Worm (Caenorhabditis elegans) whole organism, young adult: ENCODE measurements around the gene spon-1.

Experiments
- B0261.1 ChIP-seq: sonication (generic microtip); optimal IDR thresholded peaks from 2 replicates; lab custom pipeline; 2016; ENCODE audit warnings: mild to moderate bottlenecking, missing genetic modification characterization, moderate library complexity, missing compliant biosample characterization
- C17E4.6 ChIP-seq: fragments of 200-800 bp; sonication (Bioruptor generic); IDR thresholded peaks from 2 replicates; pipeline ENCODE4 v1.3.6; 2022; ENCODE audit warnings: missing genetic modification reagents, missing genetic modification characterization, missing compliant biosample characterization
- D2030.7 ChIP-seq: fragments of 200-800 bp; sonication (Bioruptor generic); IDR thresholded peaks from 2 replicates; pipeline ENCODE4 v1.3.6; 2022; ENCODE audit warnings: missing genetic modification reagents, missing genetic modification characterization, missing compliant biosample characterization
- F10E7.11 ChIP-seq: sonication (generic microtip); optimal IDR thresholded peaks from 2 replicates; lab custom pipeline; 2017; ENCODE audit warnings: mild to moderate bottlenecking, missing genetic modification characterization, moderate library complexity, missing compliant biosample characterization
- F33H1.4 ChIP-seq: fragments of 200-800 bp; sonication (Bioruptor generic); IDR thresholded peaks from 2 replicates; pipeline ENCODE4 v1.3.6; 2022; ENCODE audit warnings: missing genetic modification reagents, missing genetic modification characterization, missing compliant biosample characterization
- F39B2.1 ChIP-seq: fragments of 200-800 bp; sonication (Bioruptor generic); IDR thresholded peaks from 2 replicates; pipeline ENCODE4 v1.3.6; 2022; ENCODE audit warnings: missing genetic modification reagents, missing genetic modification characterization, missing compliant biosample characterization
- F49E8.2 ChIP-seq: sonication (generic microtip); optimal IDR thresholded peaks from 3 replicates; lab custom pipeline; 2017; ENCODE audit warnings: missing genetic modification characterization, mild to moderate bottlenecking, missing compliant biosample characterization, antibody characterized with exemption, moderate library complexity; ENCODE audit not compliant: insufficient read depth
- F57A8.1 ChIP-seq: fragments of 200-800 bp; sonication (Bioruptor generic); optimal IDR thresholded peaks from 2 replicates; lab custom pipeline; 2018; ENCODE audit warnings: mild to moderate bottlenecking, missing genetic modification characterization, moderate library complexity, missing compliant biosample characterization
- Y53G8AR.9 ChIP-seq: fragments of 200-800 bp; sonication (Bioruptor generic); conservative IDR thresholded peaks from 2 replicates; pipeline ENCODE4 v1.3.6; 2022; ENCODE audit warnings: missing genetic modification reagents, missing genetic modification characterization, missing compliant biosample characterization
- Y95B8A.8 ChIP-seq: fragments of 200-800 bp; sonication (Bioruptor generic); IDR thresholded peaks from 2 replicates; pipeline ENCODE4 v1.3.6; 2022; ENCODE audit warnings: missing genetic modification reagents, missing genetic modification characterization, missing compliant biosample characterization
- aptf-2 ChIP-seq: fragments of 200-800 bp; sonication (Bioruptor generic); conservative IDR thresholded peaks from 2 replicates; pipeline ENCODE4 v1.3.6; 2022; ENCODE audit warnings: missing genetic modification reagents, missing genetic modification characterization, missing compliant biosample characterization
- bed-1 ChIP-seq: fragments of 200-800 bp; sonication (Bioruptor generic); IDR thresholded peaks from 2 replicates; pipeline ENCODE4 v1.3.6; 2022; ENCODE audit warnings: missing genetic modification reagents, missing genetic modification characterization, missing compliant biosample characterization
- cebp-2 ChIP-seq: fragments of 200-800 bp; sonication (Bioruptor generic); IDR thresholded peaks from 2 replicates; pipeline ENCODE4 v1.3.6; 2022; ENCODE audit warnings: missing genetic modification characterization, missing compliant biosample characterization
- chd-7 ChIP-seq: sonication (generic microtip); optimal IDR thresholded peaks from 2 replicates; lab custom pipeline; 2016; ENCODE audit warnings: mild to moderate bottlenecking, missing genetic modification characterization, moderate library complexity, missing compliant biosample characterization
- dox-1 ChIP-seq: fragments of 200-800 bp; sonication (Bioruptor generic); IDR thresholded peaks from 2 replicates; pipeline ENCODE4 v1.3.6; 2022; ENCODE audit warnings: missing genetic modification reagents, missing genetic modification characterization, missing compliant biosample characterization
- dpl-1 ChIP-seq: fragments of 150-350 bp; optimal IDR thresholded peaks from 2 replicates; lab custom pipeline; 2014; ENCODE audit warnings: missing biosample characterization, missing genetic modification reagents, missing genetic modification characterization
- egl-18 ChIP-seq: fragments of 200-800 bp; sonication (Bioruptor generic); IDR thresholded peaks from 2 replicates; pipeline ENCODE4 v1.3.6; 2022; ENCODE audit warnings: missing genetic modification reagents, missing genetic modification characterization, missing compliant biosample characterization
- fkh-3 ChIP-seq: sonication (generic microtip); optimal IDR thresholded peaks from 2 replicates; lab custom pipeline; 2016; ENCODE audit warnings: mild to moderate bottlenecking, missing genetic modification characterization, missing compliant biosample characterization
- him-1 ChIP-seq: sonication (generic microtip); optimal IDR thresholded peaks from 2 replicates; lab custom pipeline; 2016; ENCODE audit warnings: missing genotype, missing genetic modification reagents, missing genetic modification characterization, missing compliant biosample characterization
- hlh-26 ChIP-seq: fragments of 200-800 bp; sonication (Bioruptor generic); conservative IDR thresholded peaks from 2 replicates; pipeline ENCODE4 v1.3.6; 2022; ENCODE audit warnings: missing genetic modification reagents, missing genetic modification characterization, missing compliant biosample characterization
- hmg-20 ChIP-seq: fragments of 200-800 bp; sonication (Bioruptor generic); IDR thresholded peaks from 2 replicates; pipeline ENCODE4 v1.3.6; 2022; ENCODE audit warnings: missing genetic modification reagents, missing genetic modification characterization, missing compliant biosample characterization
- let-607 ChIP-seq, 2 experiments: fragments of 200-800 bp in 1 of 2; sonication (Bioruptor generic) in 1 of 2; sonication (generic microtip) in 1 of 2; optimal IDR thresholded peaks; 2 replicates each; lab custom pipeline; 2016 to 2018; ENCODE audit warnings: mild to moderate bottlenecking in 2 of 2, missing compliant biosample characterization in 2 of 2, missing genetic modification characterization in 2 of 2, moderate library complexity in 2 of 2, missing genotype in 1 of 2
- lin-26 ChIP-seq: fragments of 200-800 bp; sonication (Bioruptor generic); IDR thresholded peaks from 2 replicates; pipeline ENCODE4 v1.3.6; 2022; ENCODE audit warnings: missing genetic modification reagents, missing genetic modification characterization, missing compliant biosample characterization
- lin-35 ChIP-seq, 3 experiments: fragments of 150-350 bp in 2 of 3; sonication (generic microtip) in 1 of 3; optimal IDR thresholded peaks; 2 replicates each; lab custom pipeline; 2014 to 2018; ENCODE audit warnings: missing biosample characterization in 3 of 3, missing genetic modification characterization in 3 of 3, missing genetic modification reagents in 3 of 3
- lin-54 ChIP-seq: fragments of 200-800 bp; sonication (Bioruptor generic); optimal IDR thresholded peaks from 2 replicates; lab custom pipeline; 2018; ENCODE audit warnings: mild to moderate bottlenecking, missing genetic modification characterization, missing compliant biosample characterization
- mcd-1 ChIP-seq: fragments of 200-800 bp; sonication (Bioruptor generic); IDR thresholded peaks from 2 replicates; pipeline ENCODE4 v1.3.6; 2022; ENCODE audit warnings: missing genetic modification reagents, missing genetic modification characterization, missing compliant biosample characterization
- nfya-2 ChIP-seq: fragments of 200-800 bp; sonication (Bioruptor generic); IDR thresholded peaks from 2 replicates; pipeline ENCODE4 v1.3.6; 2022; ENCODE audit warnings: missing genetic modification reagents, missing genetic modification characterization, missing compliant biosample characterization
- nhr-120 ChIP-seq: fragments of 200-800 bp; sonication (Bioruptor generic); IDR thresholded peaks from 2 replicates; pipeline ENCODE4 v1.3.6; 2022; ENCODE audit warnings: missing genetic modification characterization, missing compliant biosample characterization
- nhr-179 ChIP-seq: sonication (generic microtip); optimal IDR thresholded peaks from 2 replicates; lab custom pipeline; 2016; ENCODE audit warnings: mild to moderate bottlenecking, missing genetic modification characterization, missing compliant biosample characterization
- nhr-27 ChIP-seq: fragments of 200-800 bp; sonication (Bioruptor generic); optimal IDR thresholded peaks from 2 replicates; lab custom pipeline; 2018; ENCODE audit warnings: mild to moderate bottlenecking, missing genetic modification characterization, moderate library complexity, missing compliant biosample characterization
- nhr-80 ChIP-seq: sonication (generic microtip); optimal IDR thresholded peaks from 2 replicates; lab custom pipeline; 2016; ENCODE audit warnings: missing genetic modification characterization, missing compliant biosample characterization
- pha-4 ChIP-seq: fragments of 150-350 bp; sonication (generic microtip); optimal IDR thresholded peaks from 2 replicates; lab custom pipeline; 2014; ENCODE audit warnings: missing biosample characterization, missing genetic modification reagents, missing genetic modification characterization
- rcor-1 ChIP-seq: fragments of 200-800 bp; sonication (Bioruptor generic); IDR thresholded peaks from 2 replicates; pipeline ENCODE4 v1.3.6; 2022; ENCODE audit warnings: missing genetic modification reagents, missing genetic modification characterization, missing compliant biosample characterization
- rec-8 ChIP-seq, 2 experiments: sonication (generic microtip); optimal IDR thresholded peaks; 2 replicates each; lab custom pipeline; 2016; ENCODE audit warnings: mild to moderate bottlenecking in 2 of 2, missing genetic modification characterization in 2 of 2, missing genetic modification reagents in 2 of 2, missing genotype in 2 of 2, missing biosample characterization in 1 of 2, missing compliant biosample characterization in 1 of 2, moderate library complexity in 1 of 2
- rpc-1 ChIP-seq, 2 experiments: fragments of 150-350 bp in 1 of 2; sonication (generic microtip) in 1 of 2; optimal IDR thresholded peaks; 2 replicates each; lab custom pipeline; 2014 to 2018; ENCODE audit warnings: missing biosample characterization in 1 of 2, missing genetic modification characterization in 1 of 2, missing genetic modification reagents in 1 of 2, missing genotype in 1 of 2
- snpc-1.1 ChIP-seq: sonication (generic microtip); optimal IDR thresholded peaks from 2 replicates; lab custom pipeline; 2017; ENCODE audit warnings: missing genetic modification characterization, mild to moderate bottlenecking, missing compliant biosample characterization, antibody characterized with exemption, moderate library complexity, missing genotype, missing genetic modification reagents; ENCODE audit not compliant: insufficient read depth
- snpc-1.3 ChIP-seq: sonication (generic microtip); optimal IDR thresholded peaks from 2 replicates; lab custom pipeline; 2017; ENCODE audit warnings: missing genetic modification characterization, mild to moderate bottlenecking, missing compliant biosample characterization, antibody characterized with exemption, moderate library complexity, missing genotype, missing genetic modification reagents; ENCODE audit not compliant: insufficient read depth
- tbp1 ChIP-seq: fragments of 200-800 bp; sonication (Bioruptor generic); optimal IDR thresholded peaks from 2 replicates; lab custom pipeline; 2018; ENCODE audit warnings: mild to moderate bottlenecking, missing genetic modification characterization, missing compliant biosample characterization
- tlf-1 ChIP-seq: fragments of 200-800 bp; sonication (Bioruptor generic); optimal IDR thresholded peaks from 2 replicates; lab custom pipeline; 2018; ENCODE audit warnings: mild to moderate bottlenecking, missing genetic modification characterization, missing compliant biosample characterization
- unc-130 ChIP-seq: sonication (generic microtip); optimal IDR thresholded peaks from 2 replicates; lab custom pipeline; 2016; ENCODE audit warnings: missing genetic modification reagents, missing genetic modification characterization, missing compliant biosample characterization
- xnd-1 ChIP-seq: sonication (generic microtip); optimal IDR thresholded peaks from 2 replicates; lab custom pipeline; 2016; ENCODE audit warnings: missing genotype, missing genetic modification reagents, missing genetic modification characterization, missing compliant biosample characterization
- ztf-22 ChIP-seq: fragments of 200-800 bp; sonication (Bioruptor generic); optimal IDR thresholded peaks from 2 replicates; lab custom pipeline; 2018; ENCODE audit warnings: mild to moderate bottlenecking, missing genetic modification characterization, moderate library complexity, missing compliant biosample characterization
- ztf-25 ChIP-seq: fragments of 200-800 bp; sonication (Bioruptor generic); IDR thresholded peaks from 2 replicates; pipeline ENCODE4 v1.3.6; 2022; ENCODE audit warnings: missing genetic modification reagents, missing genetic modification characterization, missing compliant biosample characterization
- ztf-3 ChIP-seq: fragments of 200-800 bp; sonication (Bioruptor generic); optimal IDR thresholded peaks from 2 replicates; lab custom pipeline; 2018; ENCODE audit warnings: mild to moderate bottlenecking, missing genetic modification characterization, missing compliant biosample characterization

The spon-1 gene

DNA sequence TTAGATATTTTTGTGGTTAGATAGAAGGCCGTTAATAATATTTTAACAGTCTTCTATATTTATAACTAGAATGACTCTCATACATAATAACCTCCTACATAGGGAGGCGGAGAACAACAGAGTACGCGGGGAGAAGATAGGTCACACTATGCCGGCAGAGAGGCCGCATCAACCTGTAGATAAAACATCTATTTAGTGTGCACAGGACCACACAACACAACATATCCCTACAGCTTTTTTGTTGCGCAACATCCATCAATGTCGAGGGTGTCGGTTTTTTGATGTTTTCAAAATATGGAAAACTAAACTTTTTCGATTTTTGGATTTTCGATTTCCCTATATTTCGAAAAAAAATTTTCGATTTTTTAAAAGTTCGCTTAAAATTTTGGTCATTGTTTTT is 25.5 kb upstream of the spon-1 start (continued):
- no peak for TF ChIP-seq F49E8.2 (tag; lab: Kevin White, UChicago)
- TF ChIP-seq cebp-2 (GFP tag; lab: Robert Waterston, UW) = no peak
- TF ChIP-seq C17E4.6 (GFP tag; lab: Robert Waterston, UW) = no peak
- TF ChIP-seq, all 124 proteins: peak for 0

DNA sequence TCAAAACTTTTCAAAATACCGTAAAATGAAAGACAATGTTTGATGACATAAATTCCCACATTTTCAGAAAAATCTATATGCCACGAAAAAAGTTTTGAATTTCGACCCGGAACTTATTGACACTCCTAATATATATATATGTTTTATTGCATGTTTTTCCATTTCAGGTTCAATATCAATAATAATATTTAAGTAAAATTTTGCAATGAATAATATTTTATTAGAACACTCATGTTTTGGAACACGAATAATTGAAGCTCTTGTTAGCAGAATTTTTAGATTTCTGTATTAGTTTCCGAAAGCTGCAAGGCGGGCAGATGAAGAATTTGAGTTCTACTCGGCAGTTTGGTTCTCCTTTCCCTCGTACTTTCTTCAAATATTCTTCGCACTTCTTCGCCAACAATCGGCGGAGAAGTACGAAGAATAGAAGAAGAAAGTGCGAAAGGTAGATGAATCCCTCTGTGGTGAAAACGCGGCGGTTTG is 23.0 kb upstream of the spon-1 start, which contains the start of gene T02G5.3:
TSS of gene T02G5.3 (plus strand) at position 51 of the 483 bp plus-strand sequence.
- TF ChIP-seq chd-7 (tag; lab: Kevin White, UChicago) (no peak), fkh-3 (tag; lab: Kevin White, UChicago) (no peak), rpc-1 (optimal IDR thresholded peaks at IDR 0.05; lab: Kevin White, UChicago) (no peak), rpc-1 (tag; optimal IDR thresholded peaks at IDR 0.05; lab: Kevin White, UChicago) (no peak), let-607 (tag; optimal IDR thresholded peaks at IDR 0.05; lab: Kevin White, UChicago) (no peak), lin-54 (GFP tag; lab: Kevin White, UChicago) (no peak), D2030.7 (GFP tag; lab: Robert Waterston, UW) (no peak), F57A8.1 (GFP tag; lab: Kevin White, UChicago) (no peak), dpl-1 (GFP tag; lab: Kevin White, UChicago) (no peak), rec-8 (tag; optimal IDR thresholded peaks at IDR 0.05; lab: Kevin White, UChicago) (no peak), mcd-1 (no peak), nfya-2 (GFP tag; lab: Robert Waterston, UW) (no peak), snpc-1.1 (tag; lab: Kevin White, UChicago) (no peak), unc-130 (GFP tag; lab: Kevin White, UChicago) (no peak), ztf-25 (no peak), lin-35 (GFP tag; optimal IDR thresholded peaks at IDR 0.05; lab: Kevin White, UChicago) (no peak), Y53G8AR.9 (GFP tag; lab: Robert Waterston, UW) (no peak), ztf-3 (no peak), B0261.1 (tag; lab: Kevin White, UChicago) (no peak)

DNA sequence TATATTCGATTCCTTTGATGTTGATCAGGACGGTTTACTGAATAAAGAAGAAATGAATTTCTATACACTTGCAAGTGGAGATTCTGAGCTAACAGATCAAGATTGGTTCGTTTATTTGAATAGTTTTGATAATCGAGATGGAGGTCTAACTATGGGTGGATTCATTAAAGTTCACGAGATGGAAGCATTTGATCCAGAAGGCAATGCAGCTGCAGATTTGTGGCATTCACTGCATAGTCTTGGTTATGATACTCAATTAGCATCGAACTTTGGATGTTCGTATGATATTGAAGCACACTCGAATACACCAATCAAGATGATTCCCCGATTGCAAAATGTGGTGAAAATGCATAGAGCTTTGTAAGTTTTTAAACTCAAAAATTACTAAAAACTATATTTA is 20.4 kb upstream of the spon-1 start:
- TF ChIP-seq tbp1 (GFP tag; lab: Kevin White, UChicago) = no peak
- no peak for TF ChIP-seq bed-1
- TF ChIP-seq xnd-1 = peak; percentile 22
- no peak for TF ChIP-seq snpc-1.3
- no peak for TF ChIP-seq nhr-179 (tag; lab: Kevin White, UChicago)
- TF ChIP-seq egl-18 (GFP tag; lab: Robert Waterston, UW) = no peak
- TF ChIP-seq nhr-27 (tag; lab: Kevin White, UChicago) = no peak
- TF ChIP-seq tlf-1 (GFP tag; lab: Kevin White, UChicago) = no peak
- no peak for TF ChIP-seq hmg-20
- TF ChIP-seq lin-26 = 0 out of 2 replicates have a peak, but pooled peaks have one; percentile 43
- TF ChIP-seq F57A8.1 (GFP tag; lab: Kevin White, UChicago) = no peak
- TF ChIP-seq him-1 (tag; lab: Kevin White, UChicago) = peak; percentile 18
- TF ChIP-seq hlh-26 (GFP tag; lab: Robert Waterston, UW) = no peak
- TF ChIP-seq F10E7.11 (tag; lab: Kevin White, UChicago) = no peak
- TF ChIP-seq rcor-1 (GFP tag; lab: Robert Waterston, UW) = no peak
- TF ChIP-seq C17E4.6 (GFP tag; lab: Robert Waterston, UW) = no peak
- no peak for TF ChIP-seq F39B2.1
- TF ChIP-seq Y95B8A.8 (GFP tag; lab: Robert Waterston, UW) = no peak
- no peak for TF ChIP-seq nhr-120 (GFP tag; lab: Robert Waterston, UW)
- no peak for TF ChIP-seq Y53G8AR.9 (GFP tag; lab: Robert Waterston, UW)
- no peak for TF ChIP-seq ztf-22 (GFP tag; lab: Kevin White, UChicago)
- no peak for TF ChIP-seq aptf-2 (GFP tag; lab: Robert Waterston, UW)
- no peak for TF ChIP-seq F33H1.4
- no peak for TF ChIP-seq dox-1 (GFP tag; lab: Robert Waterston, UW)
- TF ChIP-seq pha-4 = no peak
- TF ChIP-seq B0261.1 (tag; lab: Kevin White, UChicago) = no peak
- TF ChIP-seq nhr-80 (tag; lab: Kevin White, UChicago) = no peak
